Worm (Caenorhabditis elegans) whole organism, L1 larva: Measurements from ENCODE around the gene let-268.

Experiments
- ceh-82 ChIP-seq, 3 experiments: fragments of 150-350 bp in 1 of 3; sonication (generic microtip) in 2 of 3; optimal IDR thresholded peaks; 2 replicates each; lab custom pipeline; 2014 to 2017; ENCODE audit warnings: missing biosample characterization in 3 of 3, missing genetic modification characterization in 3 of 3
- hlh-17 ChIP-seq: fragments of 200-800 bp; sonication (Bioruptor generic); optimal IDR thresholded peaks from 2 replicates; lab custom pipeline; 2018; ENCODE audit warnings: missing genetic modification characterization, mild to moderate bottlenecking, missing compliant biosample characterization, moderate library complexity, borderline replicate concordance
- rnt-1 ChIP-seq: sonication (generic microtip); optimal IDR thresholded peaks from 2 replicates; lab custom pipeline; 2016; ENCODE audit warnings: mild to moderate bottlenecking, missing genetic modification characterization, moderate library complexity, missing compliant biosample characterization
- unc-86 ChIP-seq: sonication (generic microtip); optimal IDR thresholded peaks from 2 replicates; lab custom pipeline; 2016; ENCODE audit warnings: missing genetic modification characterization, missing compliant biosample characterization

- TF ChIP-seq unc-86 (tag; lab: Kevin White, UChicago): no peak
- no peak for TF ChIP-seq rnt-1 (tag; lab: Kevin White, UChicago)
- TF ChIP-seq hlh-17 (GFP tag; lab: Kevin White, UChicago): no peak
- TF ChIP-seq ceh-82 (tag; optimal IDR thresholded peaks at IDR 0.05; lab: Kevin White, UChicago): no peak
Observed at ce11 chrII:10029890-10030289, 9.9 kb downstream of the let-268 start, which contains the start of gene ttc-36.
